Worm (Caenorhabditis elegans): ENCODE data around the gene cpin-1.

Gene cpin-1

ce11 chrIV:9440880-9441336 lies 9.6 kb upstream of the cpin-1 start, which contains the start of gene idh-1 (continued):
- TF ChIP-seq ceh-62 (tag; optimal IDR thresholded peaks at IDR 0.05) (no peak), nhr-76 (tag; optimal IDR thresholded peaks at IDR 0.05) (no peak), spr-3 (GFP tag; optimal IDR thresholded peaks at IDR 0.05) (no peak), nhr-41 (GFP tag; IDR thresholded peaks at IDR 0.05) (no peak), ceh-28 (tag; optimal IDR thresholded peaks at IDR 0.05) (no peak), Y105C5A.15 (GFP tag; IDR thresholded peaks at IDR 0.05) (no peak), lin-39 (tag; optimal IDR thresholded peaks at IDR 0.05) (no peak), ceh-44 (GFP tag; IDR thresholded peaks at IDR 0.05) (no peak), dmd-6 (GFP tag; IDR thresholded peaks at IDR 0.05) (peak; percentile 32; the same call in 1 of the 2 replicates), lin-29 (GFP tag; IDR thresholded peaks at IDR 0.05) (peak; percentile 36; the same call in 1 of the 2 replicates), Y75B8A.6 (GFP tag; IDR thresholded peaks at IDR 0.05) (no peak), F37D6.2 (tag; optimal IDR thresholded peaks at IDR 0.05) (no peak), R02D3.7 (tag; optimal IDR thresholded peaks at IDR 0.05) (no peak), daf-12 (tag; optimal IDR thresholded peaks at IDR 0.05) (no peak), dmd-8 (GFP tag; IDR thresholded peaks at IDR 0.05) (no peak), T20F7.1 (GFP tag; optimal IDR thresholded peaks at IDR 0.05) (peak; percentile 24), set-16 (GFP tag; IDR thresholded peaks at IDR 0.05) (no peak), dve-1 (tag; optimal IDR thresholded peaks at IDR 0.05; ENCODE audit: insufficient read depth) (no peak), ces-1 (GFP tag; optimal IDR thresholded peaks at IDR 0.05) (no peak), nhr-11 (tag; optimal IDR thresholded peaks at IDR 0.05) (peak; percentile 86), F44E2.7 (GFP tag; IDR thresholded peaks at IDR 0.05) (no peak), nhr-77 (tag; optimal IDR thresholded peaks at IDR 0.05) (no peak), daf-16 (GFP tag; optimal IDR thresholded peaks at IDR 0.05) (no peak), daf-16 (tag; optimal IDR thresholded peaks at IDR 0.05) (peak; percentile 8), nhr-6 (tag; optimal IDR thresholded peaks at IDR 0.05) (no peak), mdt-29 (GFP tag; IDR thresholded peaks at IDR 0.05) (no peak; the same call in 1 of the 2 replicates), nhr-237 (tag; optimal IDR thresholded peaks at IDR 0.05) (no peak), pha-4 (GFP tag; IDR thresholded peaks at IDR 0.05) (no peak), pha-4 (tag; optimal IDR thresholded peaks at IDR 0.05) (no peak), pqm-1 (tag; optimal IDR thresholded peaks at IDR 0.05) (no peak), F10B5.3 (tag; optimal IDR thresholded peaks at IDR 0.05) (no peak), daf-8 (GFP tag; IDR thresholded peaks at IDR 0.05) (no peak), lin-1 (GFP tag; IDR thresholded peaks at IDR 0.05) (no peak), zfp-3 (GFP tag; conservative IDR thresholded peaks at IDR 0.05) (no peak), ZK337.2 (GFP tag; IDR thresholded peaks at IDR 0.05) (no peak), aly-2 (tag; optimal IDR thresholded peaks at IDR 0.05) (no peak), zip-11 (GFP tag; IDR thresholded peaks at IDR 0.05) (no peak), dpl-1 (GFP tag; optimal IDR thresholded peaks at IDR 0.05) (peak; percentile 71), nhr-102 (tag; optimal IDR thresholded peaks at IDR 0.05) (peak; percentile 29), lin-13 (GFP tag; optimal IDR thresholded peaks at IDR 0.05) (no peak), ctbp-1 (GFP tag; IDR thresholded peaks at IDR 0.05) (no peak), hif-1 (tag; optimal IDR thresholded peaks at IDR 0.05) (peak in 1 of 2 experiments; percentile 20), php-3 (GFP tag; IDR thresholded peaks at IDR 0.05) (no peak), dmd-9 (GFP tag; IDR thresholded peaks at IDR 0.05) (no peak), mxl-3 (GFP tag; optimal IDR thresholded peaks at IDR 0.05) (peak; percentile 6), unc-62 (GFP tag; optimal IDR thresholded peaks at IDR 0.05 in 1 of 2) (peak in 1 of 2 experiments; percentile 84), unc-62 (tag; optimal IDR thresholded peaks at IDR 0.05) (no peak), lir-3 (tag; optimal IDR thresholded peaks at IDR 0.05) (no peak), zfp-2 (tag; optimal IDR thresholded peaks at IDR 0.05) (no peak), hlh-30 (tag; optimal IDR thresholded peaks at IDR 0.05; ENCODE audit: insufficient read depth) (peak; percentile 44), madf-9 (GFP tag; conservative IDR thresholded peaks at IDR 0.05) (no peak), ama-1 (optimal IDR thresholded peaks at IDR 0.05) (peak; percentile 37), Y48G9A.11 (GFP tag; IDR thresholded peaks at IDR 0.05) (no peak)
